Fruit fly (Drosophila melanogaster) whole organism, embryonic: ENCODE results near the gene CG4730.

Experiments used
- BEAF-32 ChIP-seq: fragments of 200-800 bp; sonication (Bioruptor generic); optimal IDR thresholded peaks from 3 replicates; lab custom pipeline; 2017; ENCODE audit warnings: missing biosample characterization, missing genetic modification characterization, mild to moderate bottlenecking, moderate library complexity, missing genetic modification reagents
- Bteb2 ChIP-seq: fragments of 200-800 bp; sonication (Bioruptor generic); optimal IDR thresholded peaks from 2 replicates; lab custom pipeline; 2016; ENCODE audit warnings: missing biosample characterization, missing genetic modification characterization
- CG10959 ChIP-seq: fragments of 200-800 bp; sonication (Bioruptor generic); IDR thresholded peaks from 2 replicates; pipeline ENCODE4 v1.3.6; 2022; ENCODE audit warnings: missing biosample characterization, missing genetic modification characterization
- CG11456 ChIP-seq: fragments of 200-800 bp; sonication (Bioruptor generic); IDR thresholded peaks from 3 replicates; pipeline ENCODE4 v1.3.6; 2022; ENCODE audit warnings: missing biosample characterization, missing genetic modification characterization
- CG12299 ChIP-seq: fragments of 200-800 bp; sonication (Bioruptor generic); optimal IDR thresholded peaks from 2 replicates; lab custom pipeline; 2018; ENCODE audit warnings: missing biosample characterization, mild to moderate bottlenecking, missing genetic modification characterization
- CG14667 ChIP-seq: fragments of 200-800 bp; sonication (Bioruptor generic); IDR thresholded peaks from 2 replicates; pipeline ENCODE4 v1.3.6; 2022; ENCODE audit warnings: missing biosample characterization, missing genetic modification characterization
- CG1529 ChIP-seq: fragments of 200-800 bp; sonication (Bioruptor generic); optimal IDR thresholded peaks from 3 replicates; lab custom pipeline; 2018; ENCODE audit warnings: missing biosample characterization, missing genetic modification characterization
- CG15514 ChIP-seq: fragments of 200-800 bp; sonication (Bioruptor generic); optimal IDR thresholded peaks from 3 replicates; lab custom pipeline; 2017; ENCODE audit warnings: missing biosample characterization, missing genetic modification characterization, mild to moderate bottlenecking, moderate library complexity, missing genetic modification reagents
- CG18262 ChIP-seq: fragments of 200-800 bp; optimal IDR thresholded peaks from 3 replicates; lab custom pipeline; 2019; ENCODE audit warnings: missing biosample characterization, mild to moderate bottlenecking, missing genetic modification characterization, moderate library complexity
- CG18619 ChIP-seq: fragments of 200-800 bp; sonication (Bioruptor generic); optimal IDR thresholded peaks from 3 replicates; lab custom pipeline; 2017; ENCODE audit warnings: missing biosample characterization, mild to moderate bottlenecking, missing genetic modification characterization
- CG18764 ChIP-seq: fragments of 200-800 bp; sonication (Bioruptor generic); optimal IDR thresholded peaks from 3 replicates; lab custom pipeline; 2016; ENCODE audit warnings: missing biosample characterization, missing genetic modification characterization
- CG2120 ChIP-seq: fragments of 200-800 bp; sonication (Bioruptor generic); optimal IDR thresholded peaks from 3 replicates; lab custom pipeline; 2016; ENCODE audit warnings: missing biosample characterization, missing genetic modification characterization
- CG2712 ChIP-seq: fragments of 200-800 bp; optimal IDR thresholded peaks from 3 replicates; lab custom pipeline; 2019; ENCODE audit warnings: missing biosample characterization, mild to moderate bottlenecking, missing genetic modification characterization, moderate library complexity
- CG3065 ChIP-seq: fragments of 200-800 bp; sonication (Bioruptor generic); optimal IDR thresholded peaks from 2 replicates; lab custom pipeline; 2016; ENCODE audit warnings: missing biosample characterization, missing genetic modification characterization
- CG31224 ChIP-seq: fragments of 200-800 bp; sonication (Bioruptor generic); IDR thresholded peaks from 2 replicates; pipeline ENCODE4 v1.3.6; 2022; ENCODE audit warnings: missing biosample characterization, missing genetic modification characterization
- CG33213 ChIP-seq: fragments of 200-800 bp; sonication (Bioruptor generic); optimal IDR thresholded peaks from 3 replicates; lab custom pipeline; 2016; ENCODE audit warnings: missing biosample characterization, missing genetic modification characterization
- CG33557 ChIP-seq: fragments of 200-800 bp; sonication (Bioruptor generic); optimal IDR thresholded peaks from 2 replicates; lab custom pipeline; 2019; ENCODE audit warnings: missing biosample characterization, mild to moderate bottlenecking, missing genetic modification characterization, moderate library complexity
- CG43689 ChIP-seq: fragments of 200-800 bp; sonication (Bioruptor generic); IDR thresholded peaks from 2 replicates; pipeline ENCODE4 v1.3.6; 2022; ENCODE audit warnings: missing biosample characterization, missing genetic modification characterization
- CG6683 ChIP-seq: fragments of 200-800 bp; sonication (Bioruptor generic); optimal IDR thresholded peaks from 2 replicates; lab custom pipeline; 2017; ENCODE audit warnings: missing biosample characterization, mild to moderate bottlenecking, missing genetic modification characterization, missing genetic modification reagents
- CG9817 ChIP-seq: fragments of 200-800 bp; sonication (Bioruptor generic); optimal IDR thresholded peaks from 2 replicates; lab custom pipeline; 2018; ENCODE audit warnings: missing biosample characterization, mild to moderate bottlenecking, missing genetic modification characterization, moderate library complexity
- CHES-1-like ChIP-seq: fragments of 200-800 bp; sonication (Bioruptor generic); optimal IDR thresholded peaks from 2 replicates; lab custom pipeline; 2016; ENCODE audit warnings: missing biosample characterization, missing genetic modification characterization
- CoRest ChIP-seq: fragments of 200-800 bp; sonication (Bioruptor generic); optimal IDR thresholded peaks from 3 replicates; lab custom pipeline; 2018; ENCODE audit warnings: missing biosample characterization, mild to moderate bottlenecking, missing genetic modification characterization, moderate library complexity
- CrebB ChIP-seq: fragments of 200-800 bp; sonication (Bioruptor generic); optimal IDR thresholded peaks from 3 replicates; lab custom pipeline; 2018; ENCODE audit warnings: missing biosample characterization, mild to moderate bottlenecking, missing genetic modification characterization
- Dll ChIP-seq: fragments of 200-800 bp; sonication (Bioruptor generic); IDR thresholded peaks from 4 replicates; pipeline ENCODE4 v1.3.6; 2022; ENCODE audit warnings: missing biosample characterization, missing genetic modification characterization; ENCODE audit not compliant: partially characterized antibody
- ERR ChIP-seq: fragments of 200-800 bp; sonication (Bioruptor generic); optimal IDR thresholded peaks from 2 replicates; lab custom pipeline; 2016; ENCODE audit warnings: missing biosample characterization, missing genetic modification characterization
- Fer3 ChIP-seq: fragments of 200-800 bp; sonication (Bioruptor generic); optimal IDR thresholded peaks from 2 replicates; lab custom pipeline; 2018; ENCODE audit warnings: missing biosample characterization, mild to moderate bottlenecking, missing genetic modification characterization, moderate library complexity
- Hmr ChIP-seq: fragments of 200-800 bp; sonication (Bioruptor generic); optimal IDR thresholded peaks from 3 replicates; lab custom pipeline; 2017; ENCODE audit warnings: mild to moderate bottlenecking, missing biosample characterization, missing genetic modification reagents, missing genetic modification characterization
- Hsf ChIP-seq: fragments of 200-800 bp; sonication (Bioruptor generic); optimal IDR thresholded peaks from 3 replicates; lab custom pipeline; 2016; ENCODE audit warnings: missing biosample characterization, missing genetic modification characterization
- MTF-1 ChIP-seq: fragments of 200-800 bp; sonication (Bioruptor generic); optimal IDR thresholded peaks from 2 replicates; lab custom pipeline; 2018; ENCODE audit warnings: missing biosample characterization, mild to moderate bottlenecking, missing genetic modification characterization, borderline replicate concordance
- Mad ChIP-seq: fragments of 200-800 bp; sonication (Bioruptor generic); optimal IDR thresholded peaks from 2 replicates; lab custom pipeline; 2016; ENCODE audit warnings: missing biosample characterization, missing genetic modification characterization
- Nf-YA ChIP-seq: fragments of 200-800 bp; sonication (Bioruptor generic); IDR thresholded peaks from 2 replicates; pipeline ENCODE4 v1.3.6; 2022; ENCODE audit warnings: missing biosample characterization, missing genetic modification characterization
- Opbp ChIP-seq: fragments of 200-800 bp; sonication (Bioruptor generic); IDR thresholded peaks from 3 replicates; pipeline ENCODE4 v1.3.6; 2022; ENCODE audit warnings: missing biosample characterization, missing genetic modification characterization; ENCODE audit not compliant: partially characterized antibody
- bcd ChIP-seq: fragments of 200-800 bp; sonication (Bioruptor generic); optimal IDR thresholded peaks from 2 replicates; lab custom pipeline; 2017; ENCODE audit warnings: missing biosample characterization, mild to moderate bottlenecking, missing genetic modification characterization
- ci ChIP-seq: fragments of 200-800 bp; sonication (Bioruptor generic); IDR thresholded peaks from 3 replicates; pipeline ENCODE4 v1.3.6; 2022; ENCODE audit warnings: missing biosample characterization, missing genetic modification characterization
- dysf ChIP-seq: fragments of 200-800 bp; sonication (Bioruptor generic); IDR thresholded peaks from 3 replicates; pipeline ENCODE4 v1.3.6; 2022; ENCODE audit warnings: missing biosample characterization, missing genetic modification characterization
- fd64A ChIP-seq: fragments of 200-800 bp; sonication (Bioruptor generic); optimal IDR thresholded peaks from 3 replicates; lab custom pipeline; 2018; ENCODE audit warnings: missing biosample characterization, mild to moderate bottlenecking, missing genetic modification characterization
- jigr1 ChIP-seq: fragments of 200-800 bp; sonication (Bioruptor generic); IDR thresholded peaks from 3 replicates; pipeline ENCODE4 v1.3.6; 2022; ENCODE audit warnings: missing biosample characterization, missing genetic modification characterization
- klu ChIP-seq: fragments of 200-800 bp; sonication (Bioruptor generic); IDR thresholded peaks from 2 replicates; pipeline ENCODE4 v1.3.6; 2022; ENCODE audit warnings: missing biosample characterization, missing genetic modification characterization
- luna ChIP-seq: fragments of 200-800 bp; sonication (Bioruptor generic); optimal IDR thresholded peaks from 2 replicates; lab custom pipeline; 2016; ENCODE audit warnings: missing biosample characterization, missing genetic modification characterization
- p53 ChIP-seq: fragments of 200-800 bp; sonication (Bioruptor generic); optimal IDR thresholded peaks from 2 replicates; lab custom pipeline; 2016; ENCODE audit warnings: missing biosample characterization, missing genetic modification characterization
- pan ChIP-seq, 4 experiments: fragments of >200 bp in 3 of 4; fragments of 200-800 bp in 1 of 4; sonication (Bioruptor generic) in 1 of 4; optimal IDR thresholded peaks in 3 of 4; IDR thresholded peaks in 1 of 4; 2 replicates each; pipeline versions ENCODE4 v1.3.6 to Lab custom; 2017 to 2022; ENCODE audit warnings: missing biosample characterization in 2 of 4, missing genetic modification characterization in 2 of 4, mixed read lengths in 1 of 4
- peb ChIP-seq: fragments of 200-800 bp; sonication (Bioruptor generic); IDR thresholded peaks from 2 replicates; pipeline ENCODE4 v1.3.6; 2022; ENCODE audit warnings: missing biosample characterization, missing genetic modification characterization
- pfk ChIP-seq: fragments of 200-800 bp; sonication (Bioruptor generic); optimal IDR thresholded peaks from 2 replicates; lab custom pipeline; 2018; ENCODE audit warnings: missing biosample characterization, mild to moderate bottlenecking, missing genetic modification characterization, moderate library complexity
- pum ChIP-seq: fragments of 200-800 bp; sonication (Bioruptor generic); optimal IDR thresholded peaks from 2 replicates; lab custom pipeline; 2016; ENCODE audit warnings: missing biosample characterization, missing genetic modification characterization
- scrt ChIP-seq: fragments of 200-800 bp; sonication (Bioruptor generic); optimal IDR thresholded peaks from 2 replicates; lab custom pipeline; 2018; ENCODE audit warnings: missing biosample characterization, mild to moderate bottlenecking, missing genetic modification characterization, moderate library complexity
- sens ChIP-seq: fragments of 200-800 bp; sonication (Bioruptor generic); peaks from one replicate; lab custom pipeline; 2016; ENCODE audit warnings: missing biosample characterization, missing genetic modification characterization
- sima ChIP-seq: fragments of 200-800 bp; sonication (Bioruptor generic); optimal IDR thresholded peaks from 2 replicates; lab custom pipeline; 2016; ENCODE audit warnings: missing biosample characterization, missing genetic modification characterization
- sisA ChIP-seq: fragments of 200-800 bp; sonication (Bioruptor generic); IDR thresholded peaks from 2 replicates; pipeline ENCODE4 v1.3.6; 2022; ENCODE audit warnings: missing biosample characterization, missing genetic modification characterization
- ttk ChIP-seq: fragments of 200-800 bp; sonication (Bioruptor generic); IDR thresholded peaks from 2 replicates; pipeline ENCODE4 v2.1.2; 2022; ENCODE audit warnings: missing biosample characterization, missing genetic modification characterization
- unc-4 ChIP-seq: fragments of 200-800 bp; sonication (Bioruptor generic); IDR thresholded peaks from 2 replicates; pipeline ENCODE4 v1.3.6; 2022; ENCODE audit warnings: missing biosample characterization, missing genetic modification characterization; ENCODE audit not compliant: partially characterized antibody

CG4730 gene

DNA sequence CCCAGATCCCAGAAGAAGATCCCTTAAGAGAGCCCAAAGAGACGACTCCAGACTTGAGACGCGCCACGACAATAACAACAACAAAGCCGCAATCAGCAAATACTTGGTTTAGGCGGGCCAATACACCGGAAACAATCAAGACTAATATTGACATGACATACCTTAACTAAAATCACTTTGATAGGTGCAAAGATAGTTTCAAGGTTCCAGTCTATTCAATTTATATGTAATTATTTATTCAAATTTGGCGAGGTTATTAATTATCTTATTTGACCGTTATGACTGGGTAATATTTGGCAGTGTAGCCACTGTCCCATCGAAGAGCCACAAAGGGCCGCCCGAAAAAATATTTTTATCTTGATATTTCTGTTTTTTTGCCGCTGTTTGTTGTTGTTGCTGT, 38.0 kb downstream of the CG4730 start (continued):
- peak; percentile 60; the same call in 1 of the 3 replicates for TF ChIP-seq dysf (GFP tag; lab: Robert Waterston, UW)
- TF ChIP-seq CG18619 (GFP tag; lab: Kevin White, UChicago), result peak; percentile 33
- TF ChIP-seq ERR (GFP tag; lab: Kevin White, UChicago), result no peak
- TF ChIP-seq CoRest (tag; lab: Kevin White, UChicago), result peak; percentile 52
- TF ChIP-seq Hmr, result no peak
- TF ChIP-seq CG2120 (GFP tag; lab: Kevin White, UChicago), result peak; percentile 9
- no peak for TF ChIP-seq klu
- TF ChIP-seq CG31224 (GFP tag; lab: Robert Waterston, UW), result no peak
- no peak for TF ChIP-seq scrt (GFP tag; lab: Kevin White, UChicago)
- no peak for TF ChIP-seq CHES-1-like (GFP tag; lab: Kevin White, UChicago)
- TF ChIP-seq Bteb2 (GFP tag; lab: Kevin White, UChicago), result no peak
- TF ChIP-seq sima (GFP tag; lab: Kevin White, UChicago), result no peak
- no peak for TF ChIP-seq unc-4 (GFP tag; lab: Robert Waterston, UW)
- peak; percentile 30; the same call in 1 of the 2 replicates for TF ChIP-seq peb (GFP tag; lab: Robert Waterston, UW)
- TF ChIP-seq CG9817, result peak; percentile 16
- peak; percentile 50 for TF ChIP-seq Mad (GFP tag; lab: Kevin White, UChicago)
- TF ChIP-seq pan (optimal IDR thresholded peaks at IDR 0.05; lab: Kevin White, UChicago), result no peak
- peak in 1 of 2 experiments; percentile 59 for TF ChIP-seq pan (GFP tag; optimal IDR thresholded peaks at IDR 0.05 in 1 of 2, IDR thresholded peaks at IDR 0.05 in 1 of 2)
- TF ChIP-seq pum (GFP tag; lab: Kevin White, UChicago), result peak; percentile 43
- no peak for TF ChIP-seq CG11456 (GFP tag; lab: Robert Waterston, UW)
- no peak for TF ChIP-seq Dll (GFP tag; lab: Robert Waterston, UW)
- TF ChIP-seq CrebB (tag; lab: Kevin White, UChicago), result no peak
- 0 out of 2 replicates have a peak, but pooled peaks have one; percentile 27 for TF ChIP-seq ttk (GFP tag; lab: Robert Waterston, UW)
- peak; percentile 92 for TF ChIP-seq sens
- peak; percentile 27 for TF ChIP-seq bcd (GFP tag; lab: Kevin White, UChicago)
- no peak for TF ChIP-seq MTF-1 (GFP tag; lab: Kevin White, UChicago)
- TF ChIP-seq fd64A (GFP tag; lab: Kevin White, UChicago), result no peak
- TF ChIP-seq CG18764 (GFP tag; lab: Kevin White, UChicago), result peak; percentile 6
- TF ChIP-seq CG33557 (GFP tag; lab: Kevin White, UChicago), result peak; percentile 32
- no peak for TF ChIP-seq CG43689
- TF ChIP-seq sisA, result peak; percentile 52
- TF ChIP-seq BEAF-32, result no peak
- no peak for TF ChIP-seq Opbp
- TF ChIP-seq Hsf (GFP tag; lab: Kevin White, UChicago), result peak; percentile 18
- TF ChIP-seq luna (GFP tag; lab: Kevin White, UChicago), result no peak
- no peak for TF ChIP-seq CG12299 (tag; lab: Kevin White, UChicago)
- TF ChIP-seq pfk (GFP tag; lab: Kevin White, UChicago), result no peak
- no peak for TF ChIP-seq CG3065
- no peak for TF ChIP-seq p53 (GFP tag; lab: Kevin White, UChicago)
- TF ChIP-seq CG15514 (GFP tag; lab: Kevin White, UChicago), result no peak
- TF ChIP-seq CG33213 (GFP tag; lab: Kevin White, UChicago), result peak; percentile 19
- peak; percentile 75 for TF ChIP-seq CG2712 (tag; lab: Kevin White, UChicago)
- no peak for TF ChIP-seq CG6683 (GFP tag; lab: Kevin White, UChicago)
- TF ChIP-seq CG14667 (GFP tag; lab: Robert Waterston, UW), result 0 out of 2 replicates have a peak, but pooled peaks have one; percentile 35
- TF ChIP-seq Fer3 (tag; lab: Kevin White, UChicago), result peak; percentile 52
- peak; percentile 73 for TF ChIP-seq CG18262 (tag; lab: Kevin White, UChicago)
- no peak for TF ChIP-seq CG1529 (GFP tag; lab: Kevin White, UChicago)
- TF ChIP-seq jigr1, result 0 out of 3 replicates have a peak, but pooled peaks have one; percentile 61
- TF ChIP-seq Nf-YA (GFP tag; lab: Robert Waterston, UW), result no peak
- peak; percentile 56 for TF ChIP-seq CG10959 (GFP tag; lab: Robert Waterston, UW)
- peak; percentile 67; the same call in 2 of the 3 replicates for TF ChIP-seq ci (GFP tag; lab: Robert Waterston, UW)
